Fruit fly (Drosophila melanogaster): ENCODE data around the gene CG15443.

Gene CG15443

dm6 chr2L:4448582-4449016 is 14.6 kb downstream of the CG15443 start, which contains the start of gene MFS18 (continued):
- TF ChIP-seq az2 (GFP tag; optimal IDR thresholded peaks at IDR 0.05), result peak; percentile 97
- TF ChIP-seq CG13296 (GFP tag; optimal IDR thresholded peaks at IDR 0.05), result peak; percentile 97
- TF ChIP-seq lbe (GFP tag; optimal IDR thresholded peaks at IDR 0.05), result peak; percentile 93
- no peak for TF ChIP-seq sc (optimal IDR thresholded peaks at IDR 0.05)
- peak; percentile 93 for TF ChIP-seq sc (GFP tag; optimal IDR thresholded peaks at IDR 0.05)
- TF ChIP-seq nerfin-1 (tag; optimal IDR thresholded peaks at IDR 0.05), result peak; percentile 95
- TF ChIP-seq CrebB (tag; optimal IDR thresholded peaks at IDR 0.05), result peak; percentile 92
- peak; percentile 63; the same call in 2 of the 4 replicates for TF ChIP-seq Dll (GFP tag; IDR thresholded peaks at IDR 0.05; ENCODE audit: partially characterized antibody)
- TF ChIP-seq Dref (GFP tag; IDR thresholded peaks at IDR 0.05), result peak; percentile 85
- TF ChIP-seq Elba2 (GFP tag; optimal IDR thresholded peaks at IDR 0.05), result peak; percentile 72
- TF ChIP-seq salm (tag; optimal IDR thresholded peaks at IDR 0.05), result peak; percentile 89
- no peak for TF ChIP-seq CG42726 (GFP tag; IDR thresholded peaks at IDR 0.05; ENCODE audit: partially characterized antibody)
- TF ChIP-seq Fer1 (GFP tag; optimal IDR thresholded peaks at IDR 0.05), result peak; percentile 98
- peak; percentile 99 for TF ChIP-seq CG6689 (GFP tag; IDR thresholded peaks at IDR 0.05)
- peak; percentile 98 for TF ChIP-seq dm (GFP tag; optimal IDR thresholded peaks at IDR 0.05)
- TF ChIP-seq ci (GFP tag; IDR thresholded peaks at IDR 0.05), result peak; percentile 99
- TF ChIP-seq Tbp (GFP tag; optimal IDR thresholded peaks at IDR 0.05), result no peak
- TF ChIP-seq phol (tag; optimal IDR thresholded peaks at IDR 0.05), result peak; percentile 99
- TF ChIP-seq CG33557 (GFP tag; optimal IDR thresholded peaks at IDR 0.05), result peak; percentile 87
- peak; percentile 96 for TF ChIP-seq HmgZ (tag; optimal IDR thresholded peaks at IDR 0.05)
- TF ChIP-seq hb (GFP tag; IDR thresholded peaks at IDR 0.05; ENCODE audit: partially characterized antibody), result peak; percentile 83
- peak; percentile 80 to 86 for TF ChIP-seq chif (GFP tag; optimal IDR thresholded peaks at IDR 0.05)
- TF ChIP-seq CG2875 (GFP tag; optimal IDR thresholded peaks at IDR 0.05), result peak; percentile 94
- TF ChIP-seq YL-1 (GFP tag; optimal IDR thresholded peaks at IDR 0.05), result peak; percentile 96
- TF ChIP-seq hkb (optimal IDR thresholded peaks at IDR 0.05), result peak; percentile 67
- peak; percentile 100 for TF ChIP-seq hkb (GFP tag; IDR thresholded peaks at IDR 0.05)
- TF ChIP-seq vvl (GFP tag; IDR thresholded peaks at IDR 0.05), result peak; percentile 100
- TF ChIP-seq ftz-f1 (GFP tag; optimal IDR thresholded peaks at IDR 0.05), result peak; percentile 65
- peak; percentile 48 for TF ChIP-seq inv (GFP tag; IDR thresholded peaks at IDR 0.05; ENCODE audit: partially characterized antibody)
- no peak for TF ChIP-seq lov (optimal IDR thresholded peaks at IDR 0.05)
- TF ChIP-seq lov (GFP tag; IDR thresholded peaks at IDR 0.05), result peak; percentile 98
- TF ChIP-seq slou (GFP tag; optimal IDR thresholded peaks at IDR 0.05), result peak; percentile 98
- peak; percentile 82 for TF ChIP-seq Dip3 (GFP tag; optimal IDR thresholded peaks at IDR 0.05)
- peak; percentile 81 for TF ChIP-seq CG10543 (GFP tag; optimal IDR thresholded peaks at IDR 0.05)
- peak; percentile 96 for TF ChIP-seq Taf1 (GFP tag; IDR thresholded peaks at IDR 0.05)
- TF ChIP-seq CG14860 (GFP tag; IDR thresholded peaks at IDR 0.05; ENCODE audit: partially characterized antibody), result peak; percentile 74; the same call in 2 of the 3 replicates
- TF ChIP-seq Ada2b (GFP tag; IDR thresholded peaks at IDR 0.05), result peak; percentile 98
- TF ChIP-seq CG30431 (GFP tag; optimal IDR thresholded peaks at IDR 0.05), result peak; percentile 94
- TF ChIP-seq schlank (tag; optimal IDR thresholded peaks at IDR 0.05), result peak; percentile 82
- peak; percentile 76 for TF ChIP-seq CG7928 (GFP tag; optimal IDR thresholded peaks at IDR 0.05)
- TF ChIP-seq CG10959 (GFP tag; IDR thresholded peaks at IDR 0.05), result peak; percentile 98
- TF ChIP-seq Blimp-1 (GFP tag; optimal IDR thresholded peaks at IDR 0.05), result peak; percentile 99
- TF ChIP-seq CG17385 (GFP tag; optimal IDR thresholded peaks at IDR 0.05), result peak; percentile 92
- TF ChIP-seq mam (GFP tag; optimal IDR thresholded peaks at IDR 0.05), result peak; percentile 97
- TF ChIP-seq CG32532 (GFP tag; IDR thresholded peaks at IDR 0.05), result peak; percentile 99
- peak; percentile 79 for TF ChIP-seq Hmx (GFP tag; optimal IDR thresholded peaks at IDR 0.05)
- peak; percentile 97 for TF ChIP-seq CG8765 (GFP tag; IDR thresholded peaks at IDR 0.05)
- no peak for TF ChIP-seq pan (optimal IDR thresholded peaks at IDR 0.05)
- TF ChIP-seq pan (GFP tag; optimal IDR thresholded peaks at IDR 0.05 in 1 of 2, IDR thresholded peaks at IDR 0.05 in 1 of 2), result peak in 1 of 2 experiments; percentile 100
- TF ChIP-seq Pdp1 (GFP tag; optimal IDR thresholded peaks at IDR 0.05), result peak; percentile 85 to 87
- TF ChIP-seq HmgD (GFP tag; optimal IDR thresholded peaks at IDR 0.05), result peak; percentile 6

All from whole organism, embryonic.